Worm (Caenorhabditis elegans) whole organism, mixed stage, embryonic: ENCODE data around the gene gly-7.

Experiments
- M03D4.4 ChIP-seq: sonication (generic microtip); optimal IDR thresholded peaks from 2 replicates; lab custom pipeline; 2017; ENCODE audit warnings: mild to moderate bottlenecking, missing genetic modification characterization, missing compliant biosample characterization
- bed-3 ChIP-seq: fragments of 200-800 bp; sonication (Bioruptor generic); optimal IDR thresholded peaks from 3 replicates; lab custom pipeline; 2018; ENCODE audit warnings: mild to moderate bottlenecking, missing genetic modification characterization, moderate library complexity, missing compliant biosample characterization
- blmp-1 ChIP-seq: fragments of 150-350 bp; optimal IDR thresholded peaks from 2 replicates; lab custom pipeline; 2014; ENCODE audit warnings: missing biosample characterization, missing genetic modification characterization
- ceh-39 ChIP-seq: fragments of 150-350 bp; optimal IDR thresholded peaks from 2 replicates; lab custom pipeline; 2014; ENCODE audit warnings: missing biosample characterization, missing genetic modification characterization
- ceh-43 ChIP-seq: fragments of 200-800 bp; sonication (Bioruptor generic); optimal IDR thresholded peaks from 2 replicates; lab custom pipeline; 2018; ENCODE audit warnings: mild to moderate bottlenecking, missing genetic modification characterization, moderate library complexity, missing compliant biosample characterization
- ceh-83 ChIP-seq: fragments of 200-800 bp; sonication (Bioruptor generic); optimal IDR thresholded peaks from 2 replicates; lab custom pipeline; 2018; ENCODE audit warnings: mild to moderate bottlenecking, missing genetic modification characterization, missing compliant biosample characterization
- ces-1 ChIP-seq: fragments of 150-350 bp; optimal IDR thresholded peaks from 2 replicates; lab custom pipeline; 2014; ENCODE audit warnings: missing biosample characterization, missing genetic modification reagents, missing genetic modification characterization
- cnd-1 ChIP-seq: fragments of 200-800 bp; sonication (Bioruptor generic); optimal IDR thresholded peaks from 2 replicates; lab custom pipeline; 2018; ENCODE audit warnings: mild to moderate bottlenecking, missing genetic modification characterization, missing compliant biosample characterization
- drap-1 ChIP-seq: fragments of 200-800 bp; sonication (Bioruptor generic); optimal IDR thresholded peaks from 3 replicates; lab custom pipeline; 2018; ENCODE audit warnings: mild to moderate bottlenecking, missing genetic modification characterization, missing compliant biosample characterization
- elt-1 ChIP-seq: sonication (generic microtip); optimal IDR thresholded peaks from 2 replicates; lab custom pipeline; 2017; ENCODE audit warnings: missing genetic modification characterization, mild to moderate bottlenecking, missing compliant biosample characterization, antibody characterized with exemption, moderate library complexity, borderline replicate concordance; ENCODE audit not compliant: insufficient read depth
- elt-3 ChIP-seq: fragments of 150-350 bp; optimal IDR thresholded peaks from 2 replicates; lab custom pipeline; 2014; ENCODE audit warnings: missing biosample characterization, missing genetic modification characterization
- flh-1 ChIP-seq: fragments of 200-800 bp; sonication (Bioruptor generic); optimal IDR thresholded peaks from 2 replicates; lab custom pipeline; 2018; ENCODE audit warnings: mild to moderate bottlenecking, missing genetic modification characterization, moderate library complexity, missing compliant biosample characterization
- ham-2 ChIP-seq: fragments of 200-800 bp; sonication (Bioruptor generic); optimal IDR thresholded peaks from 2 replicates; lab custom pipeline; 2018; ENCODE audit warnings: mild to moderate bottlenecking, missing genetic modification characterization, missing compliant biosample characterization
- hlh-1 ChIP-seq: fragments of 150-350 bp; optimal IDR thresholded peaks from 2 replicates; lab custom pipeline; 2014; ENCODE audit warnings: missing biosample characterization, missing genetic modification reagents, missing genetic modification characterization
- lin-13 ChIP-seq: fragments of 150-350 bp; optimal IDR thresholded peaks from 2 replicates; lab custom pipeline; 2014; ENCODE audit warnings: missing biosample characterization, missing genetic modification characterization
- lin-32 ChIP-seq: fragments of 200-800 bp; sonication (Bioruptor generic); optimal IDR thresholded peaks from 2 replicates; lab custom pipeline; 2018; ENCODE audit warnings: mild to moderate bottlenecking, missing genetic modification characterization, missing compliant biosample characterization
- lsy-2 ChIP-seq: fragments of 150-350 bp; optimal IDR thresholded peaks from 2 replicates; lab custom pipeline; 2014; ENCODE audit warnings: missing biosample characterization, missing genetic modification characterization
- mab-5 ChIP-seq: fragments of 150-350 bp; optimal IDR thresholded peaks from 2 replicates; lab custom pipeline; 2014; ENCODE audit warnings: missing biosample characterization, missing genetic modification characterization
- mep-1 ChIP-seq: fragments of 150-350 bp; optimal IDR thresholded peaks from 2 replicates; lab custom pipeline; 2017; ENCODE audit warnings: missing biosample characterization, missing genetic modification reagents, missing genetic modification characterization, inconsistent platforms
- mls-2 ChIP-seq: sonication (generic microtip); optimal IDR thresholded peaks from 2 replicates; lab custom pipeline; 2016; ENCODE audit warnings: mild to moderate bottlenecking, missing genetic modification characterization, moderate library complexity, missing compliant biosample characterization
- nhr-12 ChIP-seq: fragments of 150-350 bp; optimal IDR thresholded peaks from 2 replicates; lab custom pipeline; 2014; ENCODE audit warnings: missing biosample characterization, missing genetic modification characterization
- nhr-2 ChIP-seq: fragments of 150-350 bp; optimal IDR thresholded peaks from 2 replicates; lab custom pipeline; 2014; ENCODE audit warnings: missing biosample characterization, missing genetic modification characterization
- nhr-237 ChIP-seq: fragments of 150-350 bp; optimal IDR thresholded peaks from 2 replicates; lab custom pipeline; 2014; ENCODE audit warnings: missing biosample characterization, missing genetic modification characterization
- nhr-28 ChIP-seq: fragments of 150-350 bp; optimal IDR thresholded peaks from 2 replicates; lab custom pipeline; 2014; ENCODE audit warnings: missing biosample characterization, missing genetic modification characterization
- nhr-76 ChIP-seq: sonication (generic microtip); optimal IDR thresholded peaks from 2 replicates; lab custom pipeline; 2017; ENCODE audit warnings: missing biosample characterization, missing genetic modification characterization
- pha-4 ChIP-seq: fragments of 150-350 bp; optimal IDR thresholded peaks from 2 replicates; lab custom pipeline; 2018; ENCODE audit warnings: missing biosample characterization, missing genetic modification reagents, missing genetic modification characterization
- sem-2 ChIP-seq: fragments of 200-800 bp; sonication (Bioruptor generic); optimal IDR thresholded peaks from 2 replicates; lab custom pipeline; 2018; ENCODE audit warnings: mild to moderate bottlenecking, missing genetic modification characterization, missing compliant biosample characterization
- snpc-4 ChIP-seq: fragments of 150-350 bp; optimal IDR thresholded peaks from 2 replicates; lab custom pipeline; 2014; ENCODE audit warnings: missing biosample characterization, missing genetic modification characterization
- sptf-1 ChIP-seq: sonication (generic microtip); optimal IDR thresholded peaks from 2 replicates; lab custom pipeline; 2017; ENCODE audit warnings: mild to moderate bottlenecking, missing genetic modification characterization, moderate library complexity, missing compliant biosample characterization
- tbx-8 ChIP-seq: fragments of 200-800 bp; sonication (Bioruptor generic); optimal IDR thresholded peaks from 2 replicates; lab custom pipeline; 2018; ENCODE audit warnings: mild to moderate bottlenecking, missing genetic modification characterization, moderate library complexity, missing compliant biosample characterization
- unc-120 ChIP-seq: sonication (generic microtip); optimal IDR thresholded peaks from 2 replicates; lab custom pipeline; 2017; ENCODE audit warnings: missing genetic modification characterization, missing compliant biosample characterization; ENCODE audit not compliant: poor library complexity, severe bottlenecking
- unc-39 ChIP-seq: fragments of 150-350 bp; optimal IDR thresholded peaks from 2 replicates; lab custom pipeline; 2014; ENCODE audit warnings: missing biosample characterization, missing genetic modification characterization
- unc-62 ChIP-seq: fragments of 150-350 bp; optimal IDR thresholded peaks from 2 replicates; lab custom pipeline; 2014; ENCODE audit warnings: missing biosample characterization, missing genetic modification reagents, missing genetic modification characterization
- zip-8 ChIP-seq: fragments of 150-350 bp; optimal IDR thresholded peaks from 2 replicates; lab custom pipeline; 2014; ENCODE audit warnings: missing biosample characterization, missing genetic modification characterization
- ztf-11 ChIP-seq: fragments of 150-350 bp; optimal IDR thresholded peaks from 2 replicates; lab custom pipeline; 2014; ENCODE audit warnings: missing biosample characterization, missing genetic modification characterization

gly-7 gene

ce11 chrV:1821287-1821686, at the start of gene gly-7, which contains the start of gene mrpl-39:
Gene gly-7 (minus strand): TSS chrV:1821323.
Gene mrpl-39 (plus strand): TSS chrV:1821579.
- TF ChIP-seq tbx-8 (GFP tag; lab: Kevin White, UChicago): no peak
- peak; percentile 29 for TF ChIP-seq mls-2 (tag; lab: Kevin White, UChicago)
- no peak for TF ChIP-seq nhr-2 (tag; lab: Kevin White, UChicago)
- no peak for TF ChIP-seq nhr-28
- peak; percentile 17 for TF ChIP-seq bed-3 (GFP tag; lab: Kevin White, UChicago)
- TF ChIP-seq mep-1 (tag; lab: Kevin White, UChicago): peak; percentile 5
- TF ChIP-seq blmp-1 (tag; lab: Kevin White, UChicago): peak; percentile 29
- no peak for TF ChIP-seq flh-1 (GFP tag; lab: Kevin White, UChicago)
- peak; percentile 14 for TF ChIP-seq ham-2 (GFP tag; lab: Kevin White, UChicago)
- TF ChIP-seq nhr-237 (tag; lab: Kevin White, UChicago): peak; percentile 5
- peak; percentile 14 for TF ChIP-seq unc-120
- no peak for TF ChIP-seq lin-32 (GFP tag; lab: Kevin White, UChicago)
- TF ChIP-seq lin-13: no peak
- no peak for TF ChIP-seq nhr-76 (tag; lab: Kevin White, UChicago)
- TF ChIP-seq zip-8: no peak
- TF ChIP-seq sptf-1 (tag; lab: Kevin White, UChicago): peak; percentile 73
- no peak for TF ChIP-seq pha-4 (tag; lab: Kevin White, UChicago)
- no peak for TF ChIP-seq ceh-83 (GFP tag; lab: Kevin White, UChicago)
- TF ChIP-seq ztf-11 (tag; lab: Kevin White, UChicago): no peak
- TF ChIP-seq sem-2: no peak
- TF ChIP-seq elt-1 (tag; lab: Kevin White, UChicago): no peak
- no peak for TF ChIP-seq unc-62 (GFP tag; lab: Kevin White, UChicago)
- peak; percentile 48 for TF ChIP-seq M03D4.4
- TF ChIP-seq cnd-1 (tag; lab: Kevin White, UChicago): no peak
- no peak for TF ChIP-seq ces-1 (GFP tag; lab: Kevin White, UChicago)
- no peak for TF ChIP-seq lsy-2
- peak; percentile 40 for TF ChIP-seq hlh-1 (tag; lab: Kevin White, UChicago)
- no peak for TF ChIP-seq elt-3 (tag; lab: Kevin White, UChicago)
- TF ChIP-seq snpc-4: no peak
- no peak for TF ChIP-seq mab-5
- peak; percentile 31 for TF ChIP-seq drap-1 (GFP tag; lab: Kevin White, UChicago)
- TF ChIP-seq nhr-12 (tag; lab: Kevin White, UChicago): no peak
- no peak for TF ChIP-seq unc-39
- no peak for TF ChIP-seq ceh-43
- TF ChIP-seq ceh-39 (tag; lab: Kevin White, UChicago): no peak

ce11 chrV:1870515-1870940, 49.4 kb upstream of the gly-7 start:
- TF ChIP-seq lsy-2: no peak

- TF ChIP-seq unc-120 (no peak), flh-1 (GFP tag; lab: Kevin White, UChicago) (no peak), nhr-28 (no peak), snpc-4 (no peak), tbx-8 (GFP tag; lab: Kevin White, UChicago) (no peak), M03D4.4 (no peak), mls-2 (tag; lab: Kevin White, UChicago) (no peak), nhr-237 (tag; lab: Kevin White, UChicago) (no peak), mep-1 (tag; lab: Kevin White, UChicago) (no peak), elt-3 (tag; lab: Kevin White, UChicago) (no peak), sem-2 (no peak), ces-1 (GFP tag; lab: Kevin White, UChicago) (no peak), cnd-1 (tag; lab: Kevin White, UChicago) (no peak), ztf-11 (tag; lab: Kevin White, UChicago) (no peak), hlh-1 (tag; lab: Kevin White, UChicago) (no peak)
Observed at ce11 chrV:1869682-1870081, 48.6 kb upstream of the gly-7 start, which contains the start of gene T10B5.3. Gene T10B5.3 (minus strand): TSS chrV:1869782.
